Fruit fly (Drosophila melanogaster): ENCODE results near the gene CG18789.

DNA sequence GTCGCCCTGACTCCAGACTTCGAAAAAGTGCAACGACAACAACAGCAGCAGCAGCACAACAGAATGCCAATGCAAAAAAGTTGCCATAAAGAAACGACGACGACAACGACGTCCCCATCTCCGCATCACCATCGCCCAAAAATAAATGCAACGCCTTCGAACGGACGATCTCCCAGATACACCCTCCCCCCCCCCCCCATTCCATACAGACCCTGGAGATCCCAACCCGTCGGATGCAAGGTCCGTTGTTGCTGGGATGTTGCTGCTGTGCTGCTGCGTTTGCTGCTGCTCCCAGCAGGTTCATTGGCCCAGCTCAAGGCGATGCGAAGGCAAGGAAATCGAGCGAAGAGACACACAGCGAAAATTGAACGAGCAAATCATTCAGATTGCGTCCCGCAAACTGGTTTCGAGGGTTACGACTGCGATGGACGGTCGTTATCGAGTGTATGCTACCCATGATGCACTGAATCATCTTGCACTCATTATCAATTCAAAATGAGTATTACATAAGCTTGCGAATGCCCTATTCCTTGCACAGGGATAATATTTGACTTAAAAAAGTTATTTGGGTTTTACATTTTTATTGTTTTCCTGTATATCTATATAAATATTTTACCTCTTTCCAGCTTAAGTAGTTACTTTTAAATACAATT is 18.6 kb upstream of the CG18789 start:
- TF ChIP-seq Dll (optimal IDR thresholded peaks at IDR 0.05) (no peak), psq (optimal IDR thresholded peaks at IDR 0.05) (no peak), pan (optimal IDR thresholded peaks at IDR 0.05) (no peak)
